Fruit fly (Drosophila melanogaster) whole organism, embryonic: Measurements from ENCODE around the gene CG34293.

ENCODE experiments used
- ATbp ChIP-seq: fragments of 200-800 bp; sonication (Bioruptor generic); optimal IDR thresholded peaks from 2 replicates; lab custom pipeline; 2017; ENCODE audit warnings: missing biosample characterization, mild to moderate bottlenecking, missing genetic modification characterization, missing genetic modification reagents
- Antp ChIP-seq: fragments of 200-800 bp; sonication (Bioruptor generic); optimal IDR thresholded peaks from 3 replicates; lab custom pipeline; 2016; ENCODE audit warnings: missing biosample characterization, missing genetic modification characterization
- Asciz ChIP-seq: fragments of 200-800 bp; sonication (Bioruptor generic); optimal IDR thresholded peaks from 2 replicates; lab custom pipeline; 2017; ENCODE audit warnings: missing biosample characterization, mild to moderate bottlenecking, missing genetic modification characterization, missing genetic modification reagents
- Atf6 ChIP-seq: fragments of 200-800 bp; sonication (Bioruptor generic); IDR thresholded peaks from 2 replicates; pipeline ENCODE4 v1.3.6; 2022; ENCODE audit warnings: missing biosample characterization, missing genetic modification characterization
- Awh ChIP-seq: fragments of 200-800 bp; sonication (Bioruptor generic); IDR thresholded peaks from 2 replicates; pipeline ENCODE4, ENCODE4 v1.3.6; 2022; ENCODE audit warnings: missing biosample characterization, missing genetic modification characterization
- CG1233 ChIP-seq: fragments of 200-800 bp; sonication (Bioruptor generic); optimal IDR thresholded peaks from 4 replicates; lab custom pipeline; 2018; ENCODE audit warnings: missing biosample characterization, mild to moderate bottlenecking, missing genetic modification characterization
- CG31388 ChIP-seq: fragments of 200-800 bp; sonication (Bioruptor generic); optimal IDR thresholded peaks from 2 replicates; lab custom pipeline; 2016; ENCODE audit warnings: missing biosample characterization, missing genetic modification characterization
- CG32532 ChIP-seq: fragments of 200-800 bp; sonication (Bioruptor generic); IDR thresholded peaks from 2 replicates; pipeline ENCODE4 v1.3.6; 2022; ENCODE audit warnings: missing biosample characterization, missing genetic modification characterization
- CG3847 ChIP-seq: fragments of 200-800 bp; sonication (Bioruptor generic); IDR thresholded peaks from 2 replicates; pipeline ENCODE4 v1.3.6; 2022; ENCODE audit warnings: missing biosample characterization, missing genetic modification characterization
- CG4820 ChIP-seq: fragments of 200-800 bp; sonication (Bioruptor generic); optimal IDR thresholded peaks from 3 replicates; lab custom pipeline; 2016; ENCODE audit warnings: missing biosample characterization, missing genetic modification characterization
- CG8944 ChIP-seq: fragments of 200-800 bp; sonication (Bioruptor generic); optimal IDR thresholded peaks from 3 replicates; lab custom pipeline; 2016; ENCODE audit warnings: missing biosample characterization, missing genetic modification characterization
- D19B ChIP-seq: fragments of 200-800 bp; sonication (Bioruptor generic); optimal IDR thresholded peaks from 2 replicates; lab custom pipeline; 2017; ENCODE audit warnings: missing biosample characterization, mild to moderate bottlenecking, missing genetic modification characterization
- Dek ChIP-seq: fragments of 200-800 bp; sonication (Bioruptor generic); optimal IDR thresholded peaks from 3 replicates; lab custom pipeline; 2019; ENCODE audit warnings: missing biosample characterization, mild to moderate bottlenecking, missing genetic modification characterization, moderate library complexity
- Dip3 ChIP-seq: fragments of 200-800 bp; sonication (Bioruptor generic); optimal IDR thresholded peaks from 3 replicates; lab custom pipeline; 2016; ENCODE audit warnings: missing biosample characterization, missing genetic modification characterization
- Ets65A ChIP-seq: fragments of 200-800 bp; sonication (Bioruptor generic); peaks from one replicate; lab custom pipeline; 2016; ENCODE audit warnings: missing biosample characterization, missing genetic modification characterization
- HLH4C ChIP-seq: fragments of 200-800 bp; sonication (Bioruptor generic); IDR thresholded peaks from 3 replicates; pipeline ENCODE4 v1.3.6; 2022; ENCODE audit warnings: missing biosample characterization, missing genetic modification characterization; ENCODE audit not compliant: partially characterized antibody
- Hey ChIP-seq: fragments of 200-800 bp; sonication (Bioruptor generic); optimal IDR thresholded peaks from 3 replicates; lab custom pipeline; 2018; ENCODE audit warnings: missing biosample characterization, mild to moderate bottlenecking, missing genetic modification characterization
- Hr39 ChIP-seq: fragments of >200 bp; optimal IDR thresholded peaks from 2 replicates; lab custom pipeline; 2017
- Lhr ChIP-seq: fragments of 200-800 bp; sonication (Bioruptor generic); optimal IDR thresholded peaks from 3 replicates; lab custom pipeline; 2017; ENCODE audit warnings: mild to moderate bottlenecking, missing biosample characterization, missing genetic modification reagents, missing genetic modification characterization
- MTF-1 ChIP-seq: fragments of 200-800 bp; sonication (Bioruptor generic); optimal IDR thresholded peaks from 2 replicates; lab custom pipeline; 2018; ENCODE audit warnings: missing biosample characterization, mild to moderate bottlenecking, missing genetic modification characterization, borderline replicate concordance
- Mrtf ChIP-seq: fragments of 200-800 bp; sonication (Bioruptor generic); IDR thresholded peaks from 3 replicates; pipeline ENCODE4 v1.3.6; 2022; ENCODE audit warnings: missing biosample characterization, missing genetic modification characterization
- Myb ChIP-seq: fragments of 200-800 bp; sonication (Bioruptor generic); optimal IDR thresholded peaks from 2 replicates; lab custom pipeline; 2016; ENCODE audit warnings: missing biosample characterization, missing genetic modification characterization
- Neu2 ChIP-seq: fragments of 200-800 bp; sonication (Bioruptor generic); optimal IDR thresholded peaks from 3 replicates; lab custom pipeline; 2016; ENCODE audit warnings: missing biosample characterization, missing genetic modification characterization, borderline replicate concordance
- Side ChIP-seq: fragments of 200-800 bp; sonication (Bioruptor generic); optimal IDR thresholded peaks from 2 replicates; lab custom pipeline; 2016; ENCODE audit warnings: missing biosample characterization, missing genetic modification characterization
- Xbp1 ChIP-seq: fragments of 200-800 bp; sonication (Bioruptor generic); optimal IDR thresholded peaks from 3 replicates; lab custom pipeline; 2016; ENCODE audit warnings: missing biosample characterization, mild to moderate bottlenecking, missing genetic modification characterization
- bowl ChIP-seq: fragments of 200-800 bp; sonication (Bioruptor generic); IDR thresholded peaks from 2 replicates; pipeline ENCODE4 v1.3.6; 2022; ENCODE audit warnings: missing biosample characterization, missing genetic modification characterization
- bsh ChIP-seq, 2 experiments: fragments of 200-800 bp; sonication (Bioruptor generic); optimal IDR thresholded peaks; 2 replicates each; lab custom pipeline; 2017 to 2018; ENCODE audit warnings: mild to moderate bottlenecking in 2 of 2, missing biosample characterization in 2 of 2, missing genetic modification characterization in 2 of 2, moderate library complexity in 1 of 2
- chm ChIP-seq: fragments of 200-800 bp; sonication (Bioruptor generic); IDR thresholded peaks from 2 replicates; pipeline ENCODE4 v1.3.6; 2022; ENCODE audit warnings: missing biosample characterization, missing genetic modification characterization
- ci ChIP-seq: fragments of 200-800 bp; sonication (Bioruptor generic); IDR thresholded peaks from 3 replicates; pipeline ENCODE4 v1.3.6; 2022; ENCODE audit warnings: missing biosample characterization, missing genetic modification characterization
- dmrt11E ChIP-seq: fragments of 200-800 bp; sonication (Bioruptor generic); optimal IDR thresholded peaks from 3 replicates; lab custom pipeline; 2018; ENCODE audit warnings: missing biosample characterization, mild to moderate bottlenecking, missing genetic modification characterization, moderate library complexity
- dpn ChIP-seq, 2 experiments: fragments of 200-800 bp; sonication (Bioruptor generic); optimal IDR thresholded peaks; 3 replicates each; lab custom pipeline; 2016; ENCODE audit warnings: missing biosample characterization in 2 of 2, missing genetic modification characterization in 2 of 2
- eyg ChIP-seq: fragments of 200-800 bp; sonication (Bioruptor generic); optimal IDR thresholded peaks from 3 replicates; lab custom pipeline; 2016; ENCODE audit warnings: missing biosample characterization, missing genetic modification characterization
- ftz-f1 ChIP-seq: fragments of 200-800 bp; sonication (Bioruptor generic); optimal IDR thresholded peaks from 2 replicates; lab custom pipeline; 2016; ENCODE audit warnings: missing biosample characterization, missing genetic modification characterization
- gsb ChIP-seq: fragments of 200-800 bp; sonication (Bioruptor generic); IDR thresholded peaks from 2 replicates; pipeline ENCODE4 v1.3.6; 2022; ENCODE audit warnings: missing biosample characterization, missing genetic modification characterization
- hb ChIP-seq: fragments of 200-800 bp; sonication (Bioruptor generic); IDR thresholded peaks from 3 replicates; pipeline ENCODE4 v1.3.6; 2022; ENCODE audit warnings: missing biosample characterization, missing genetic modification characterization; ENCODE audit not compliant: partially characterized antibody
- inv ChIP-seq: fragments of 200-800 bp; sonication (Bioruptor generic); IDR thresholded peaks from 2 replicates; pipeline ENCODE4 v1.3.6; 2022; ENCODE audit warnings: missing biosample characterization, missing genetic modification characterization; ENCODE audit not compliant: partially characterized antibody
- kay ChIP-seq: fragments of 200-800 bp; sonication (Bioruptor generic); optimal IDR thresholded peaks from 2 replicates; lab custom pipeline; 2016; ENCODE audit warnings: missing biosample characterization, missing genetic modification characterization
- klu ChIP-seq: fragments of 200-800 bp; sonication (Bioruptor generic); IDR thresholded peaks from 2 replicates; pipeline ENCODE4 v1.3.6; 2022; ENCODE audit warnings: missing biosample characterization, missing genetic modification characterization
- mam ChIP-seq: fragments of 200-800 bp; sonication (Bioruptor generic); optimal IDR thresholded peaks from 3 replicates; lab custom pipeline; 2016; ENCODE audit warnings: missing biosample characterization, missing genetic modification characterization
- mirr ChIP-seq: fragments of 200-800 bp; sonication (Bioruptor generic); optimal IDR thresholded peaks from 3 replicates; lab custom pipeline; 2018; ENCODE audit warnings: missing biosample characterization, mild to moderate bottlenecking, missing genetic modification characterization
- nerfin-1 ChIP-seq: fragments of 200-800 bp; sonication (Bioruptor generic); optimal IDR thresholded peaks from 3 replicates; lab custom pipeline; 2019; ENCODE audit warnings: missing biosample characterization, mild to moderate bottlenecking, missing genetic modification characterization, moderate library complexity
- org-1 ChIP-seq: fragments of 200-800 bp; sonication (Bioruptor generic); optimal IDR thresholded peaks from 2 replicates; lab custom pipeline; 2017; ENCODE audit warnings: missing biosample characterization, missing genetic modification characterization
- salm ChIP-seq: fragments of 200-800 bp; sonication (Bioruptor generic); optimal IDR thresholded peaks from 2 replicates; lab custom pipeline; 2018; ENCODE audit warnings: missing biosample characterization, mild to moderate bottlenecking, missing genetic modification characterization
- seq ChIP-seq: fragments of 200-800 bp; sonication (Bioruptor generic); IDR thresholded peaks from 2 replicates; pipeline ENCODE4 v1.3.6; 2022; ENCODE audit warnings: missing biosample characterization, missing genetic modification characterization
- slbo ChIP-seq: fragments of 200-800 bp; sonication (Bioruptor generic); IDR thresholded peaks from 2 replicates; pipeline ENCODE4 v1.3.6; 2022; ENCODE audit warnings: missing biosample characterization, missing genetic modification characterization
- so ChIP-seq: fragments of 200-800 bp; sonication (Bioruptor generic); IDR thresholded peaks from 3 replicates; pipeline ENCODE4 v1.3.6; 2022; ENCODE audit warnings: missing biosample characterization, missing genetic modification characterization
- ssp ChIP-seq: fragments of 200-800 bp; sonication (Bioruptor generic); IDR thresholded peaks from 2 replicates; pipeline ENCODE4 v1.3.6; 2022; ENCODE audit warnings: missing biosample characterization, missing genetic modification characterization
- ttk ChIP-seq: fragments of 200-800 bp; sonication (Bioruptor generic); IDR thresholded peaks from 2 replicates; pipeline ENCODE4 v2.1.2; 2022; ENCODE audit warnings: missing biosample characterization, missing genetic modification characterization
- tx ChIP-seq: fragments of 200-800 bp; sonication (Bioruptor generic); optimal IDR thresholded peaks from 2 replicates; lab custom pipeline; 2016; ENCODE audit warnings: missing biosample characterization, missing genetic modification characterization
- wek ChIP-seq: fragments of 200-800 bp; sonication (Bioruptor generic); optimal IDR thresholded peaks from 3 replicates; lab custom pipeline; 2018; ENCODE audit warnings: missing biosample characterization, mild to moderate bottlenecking, missing genetic modification characterization, moderate library complexity

The CG34293 gene

DNA sequence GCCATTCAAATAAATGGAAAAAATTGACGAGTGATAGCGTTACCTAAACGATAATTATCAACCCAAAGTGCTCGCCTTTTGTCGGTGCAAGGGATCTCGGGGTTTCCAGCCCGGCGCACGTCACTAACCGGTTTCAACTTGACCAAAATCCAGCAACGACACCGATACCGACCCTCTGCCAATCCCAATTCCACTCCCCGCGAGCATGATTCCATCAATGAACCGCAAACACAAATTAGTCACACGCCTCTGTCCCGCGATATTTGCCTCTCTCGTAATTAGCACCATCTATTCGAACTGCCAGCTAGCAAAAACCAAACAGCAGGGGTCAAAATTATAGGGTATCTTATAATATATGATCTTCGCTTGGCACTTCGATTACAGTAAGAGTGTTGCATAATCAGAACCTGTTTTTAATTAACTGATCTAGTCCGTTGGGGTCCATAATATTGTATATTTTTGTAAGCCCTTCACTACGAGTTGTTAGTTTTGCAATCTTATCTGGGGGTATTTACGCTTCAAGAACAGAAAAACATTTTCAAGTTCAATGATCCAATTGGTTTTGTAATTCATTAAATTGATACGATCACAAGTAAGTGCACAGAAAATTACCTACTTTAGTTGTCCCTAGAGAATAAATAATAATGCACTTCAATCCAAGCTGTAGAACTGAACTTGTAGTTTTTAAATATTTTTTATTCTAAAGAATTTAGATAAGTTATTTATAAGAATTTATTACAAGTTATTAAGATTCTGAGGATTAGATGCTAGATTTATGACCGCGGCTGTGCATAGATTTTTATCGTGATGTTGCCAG lies 12.1 kb downstream of the CG34293 start (continued):
- TF ChIP-seq org-1 (GFP tag; lab: Kevin White, UChicago) (peak; percentile 35), CG4820 (GFP tag; lab: Kevin White, UChicago) (peak; percentile 35), HLH4C (GFP tag; lab: Robert Waterston, UW) (no peak), Neu2 (GFP tag; lab: Kevin White, UChicago) (no peak), gsb (GFP tag; lab: Robert Waterston, UW) (no peak), Hey (tag; lab: Kevin White, UChicago) (no peak), mam (peak; percentile 38), Ets65A (GFP tag; lab: Kevin White, UChicago) (peak; percentile 76), Asciz (GFP tag; lab: Kevin White, UChicago) (no peak), dpn (GFP tag; optimal IDR thresholded peaks at IDR 0.05; lab: Kevin White, UChicago) (peak; percentile 19 to 22), ATbp (GFP tag; lab: Kevin White, UChicago) (no peak), CG1233 (GFP tag; lab: Kevin White, UChicago) (peak; percentile 58), so (GFP tag; lab: Robert Waterston, UW) (no peak), Lhr (GFP tag; lab: Kevin White, UChicago) (no peak), Hr39 (lab: Kevin White, UChicago) (no peak), Myb (GFP tag; lab: Kevin White, UChicago) (peak; percentile 15), Dip3 (peak; percentile 21), bsh (GFP tag; optimal IDR thresholded peaks at IDR 0.05; lab: Kevin White, UChicago) (peak; percentile 7 to 17), Side (GFP tag; lab: Kevin White, UChicago) (no peak), wek (GFP tag; lab: Kevin White, UChicago) (no peak), Atf6 (GFP tag; lab: Robert Waterston, UW) (no peak), CG3847 (GFP tag; lab: Robert Waterston, UW) (0 out of 2 replicates have a peak, but pooled peaks have one; percentile 23), kay (peak; percentile 18), seq (GFP tag; lab: Robert Waterston, UW) (no peak), CG32532 (GFP tag; lab: Robert Waterston, UW) (peak; percentile 48; the same call in 1 of the 2 replicates), bowl (GFP tag; lab: Robert Waterston, UW) (no peak), ttk (GFP tag; lab: Robert Waterston, UW) (0 out of 2 replicates have a peak, but pooled peaks have one; percentile 12), inv (GFP tag; lab: Robert Waterston, UW) (no peak), D19B (GFP tag; lab: Kevin White, UChicago) (peak; percentile 59), ftz-f1 (GFP tag; lab: Kevin White, UChicago) (no peak), ci (GFP tag; lab: Robert Waterston, UW) (no peak), CG31388 (GFP tag; lab: Kevin White, UChicago) (no peak), Dek (tag; lab: Kevin White, UChicago) (peak; percentile 49), mirr (GFP tag; lab: Kevin White, UChicago) (no peak), slbo (GFP tag; lab: Robert Waterston, UW) (peak; percentile 44; the same call in 1 of the 2 replicates), eyg (GFP tag; lab: Kevin White, UChicago) (peak; percentile 33), Mrtf (GFP tag; lab: Robert Waterston, UW) (0 out of 3 replicates have a peak, but pooled peaks have one; percentile 7), dmrt11E (tag; lab: Kevin White, UChicago) (peak; percentile 9), tx (GFP tag; lab: Kevin White, UChicago) (no peak), Awh (GFP tag; lab: Robert Waterston, UW) (peak; percentile 58; the same call in 1 of the 2 replicates), hb (GFP tag; lab: Robert Waterston, UW) (no peak), salm (tag; lab: Kevin White, UChicago) (no peak), Antp (no peak), CG8944 (no peak), MTF-1 (GFP tag; lab: Kevin White, UChicago) (no peak), klu (0 out of 2 replicates have a peak, but pooled peaks have one; percentile 9), ssp (GFP tag; lab: Robert Waterston, UW) (no peak), Xbp1 (GFP tag; lab: Kevin White, UChicago) (peak; percentile 1), chm (GFP tag; lab: Robert Waterston, UW) (no peak), nerfin-1 (tag; lab: Kevin White, UChicago) (no peak)
